Worm (Caenorhabditis elegans): Measurements from ENCODE around the gene ZK721.3.

ZK721.3 gene

DNA sequence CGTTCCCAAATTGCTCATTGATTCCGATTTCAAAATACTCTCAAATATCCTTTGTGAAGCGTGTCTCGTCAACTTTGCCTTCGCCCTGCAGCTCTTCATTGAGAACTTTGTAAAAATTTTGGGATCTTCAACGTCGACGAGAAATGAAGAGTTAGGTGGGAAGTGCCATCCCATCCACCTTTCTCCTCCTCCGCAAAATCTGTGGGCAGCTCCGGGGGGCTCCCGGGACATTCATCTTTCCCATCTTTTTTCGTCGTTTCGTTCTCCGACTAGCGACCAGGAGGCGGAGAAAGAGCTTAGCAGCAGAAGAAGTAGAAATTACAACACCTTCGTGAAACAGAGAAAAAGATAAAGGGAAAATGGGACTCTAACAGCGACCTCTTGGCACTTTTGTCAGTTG, 21.4 kb upstream of the ZK721.3 start:
- TF ChIP-seq nfya-1 (tag; optimal IDR thresholded peaks at IDR 0.05; ENCODE audit: insufficient read depth) (peak; percentile 19), nhr-23 (tag; optimal IDR thresholded peaks at IDR 0.05) (no peak)

DNA sequence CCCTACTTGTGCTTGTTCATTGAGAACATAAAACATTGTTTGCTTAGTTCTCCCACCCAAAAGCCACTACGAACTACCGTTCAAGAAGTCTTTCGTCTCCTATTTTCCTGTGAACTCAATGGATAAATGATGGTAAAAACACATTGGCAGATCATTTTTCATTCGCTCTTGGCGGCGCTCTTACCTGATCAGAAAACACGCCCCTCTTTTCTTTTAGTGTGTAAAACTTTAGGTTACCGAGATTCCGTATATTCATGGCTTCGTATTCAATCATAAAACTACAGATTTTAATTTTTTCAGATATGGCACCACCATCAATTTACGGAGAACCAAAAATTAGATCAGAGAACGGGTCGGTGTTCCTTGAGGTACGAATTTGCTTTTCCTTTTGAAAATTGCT, 20.7 kb upstream of the ZK721.3 start, which contains the start of gene zig-12:
Gene zig-12, plus strand, starts transcription at position 301 of the 400 bp plus-strand sequence.
- TF ChIP-seq unc-39 (tag; optimal IDR thresholded peaks at IDR 0.05), result no peak
- no peak for TF ChIP-seq fos-1 (tag; optimal IDR thresholded peaks at IDR 0.05)
- TF ChIP-seq elt-2 (tag; optimal IDR thresholded peaks at IDR 0.05), result no peak
- no peak for TF ChIP-seq aly-2 (tag; optimal IDR thresholded peaks at IDR 0.05)
- TF ChIP-seq ZK546.5 (tag; optimal IDR thresholded peaks at IDR 0.05), result no peak
- TF ChIP-seq nfya-1 (tag; optimal IDR thresholded peaks at IDR 0.05; ENCODE audit: insufficient read depth), result no peak

DNA sequence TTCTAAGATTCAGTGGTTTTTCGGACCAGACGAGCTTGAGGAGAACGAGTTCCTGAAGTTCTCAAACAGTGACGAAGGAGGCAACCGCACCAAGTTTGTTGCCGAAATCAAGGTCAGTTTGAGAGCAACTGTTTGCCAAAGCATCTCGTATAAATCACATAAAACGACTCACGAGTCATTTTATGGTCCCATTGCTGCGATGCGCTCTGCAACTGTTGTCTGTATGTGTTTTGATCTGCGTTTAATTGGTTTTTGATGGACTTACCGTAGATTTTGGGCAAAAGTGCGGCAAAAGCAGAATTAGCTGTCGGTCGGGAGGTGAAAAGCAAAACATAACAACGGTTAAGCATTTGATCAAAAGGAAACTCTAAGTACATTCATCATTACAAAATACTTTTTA, 20.3 kb upstream of the ZK721.3 start:
- TF ChIP-seq ZK546.5 (tag; optimal IDR thresholded peaks at IDR 0.05), result no peak
- TF ChIP-seq lsy-12 (tag; optimal IDR thresholded peaks at IDR 0.05), result no peak
- no peak for TF ChIP-seq R02D3.7 (tag; optimal IDR thresholded peaks at IDR 0.05)
- peak; percentile 98 for TF ChIP-seq egl-5 (tag; optimal IDR thresholded peaks at IDR 0.05)

ce11 chrX:8770316-8770715, 14.0 kb upstream of the ZK721.3 start:
- TF ChIP-seq ceh-9 (tag; optimal IDR thresholded peaks at IDR 0.05) (no peak), egl-5 (tag; optimal IDR thresholded peaks at IDR 0.05) (no peak), ama-1 (optimal IDR thresholded peaks at IDR 0.05) (no peak), skn-1 (tag; optimal IDR thresholded peaks at IDR 0.05) (no peak), pha-4 (tag; optimal IDR thresholded peaks at IDR 0.05) (no peak), sea-2 (GFP tag; optimal IDR thresholded peaks at IDR 0.05) (no peak), lin-39 (tag; optimal IDR thresholded peaks at IDR 0.05) (no peak), nhr-77 (tag; optimal IDR thresholded peaks at IDR 0.05) (no peak), daf-12 (tag; optimal IDR thresholded peaks at IDR 0.05) (no peak), nhr-67 (tag; optimal IDR thresholded peaks at IDR 0.05) (no peak), unc-62 (GFP tag; optimal IDR thresholded peaks at IDR 0.05) (no peak)

DNA sequence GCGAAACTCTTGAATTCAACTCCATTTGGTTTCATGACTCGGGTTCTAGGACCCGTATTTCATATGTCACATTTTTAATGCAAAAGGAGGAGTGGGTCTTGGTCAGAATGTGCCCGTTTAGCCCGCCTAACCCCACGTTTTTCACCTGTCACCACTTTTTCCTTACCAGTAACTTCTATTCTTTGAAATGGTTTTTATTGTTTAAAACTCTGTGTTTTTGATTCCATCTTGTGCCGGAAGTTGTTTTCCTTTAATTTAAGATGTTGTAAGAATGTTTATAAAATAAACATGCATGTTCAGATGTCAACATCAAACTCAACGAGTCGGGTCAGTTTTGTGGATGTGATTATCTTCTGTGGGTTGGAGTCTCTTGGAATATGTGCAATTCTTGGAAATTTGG, 5.8 kb upstream of the ZK721.3 start, which contains the start of gene ZK721.4:
Gene ZK721.4, plus strand, starts transcription at position 301 of the 400 bp plus-strand sequence.
- TF ChIP-seq unc-62 (GFP tag; optimal IDR thresholded peaks at IDR 0.05) (no peak), pha-4 (tag; optimal IDR thresholded peaks at IDR 0.05) (no peak), elt-1 (tag; optimal IDR thresholded peaks at IDR 0.05) (no peak), mml-1 (tag; optimal IDR thresholded peaks at IDR 0.05) (no peak), ZK546.5 (tag; optimal IDR thresholded peaks at IDR 0.05) (no peak), ceh-9 (tag; optimal IDR thresholded peaks at IDR 0.05) (no peak), ztf-4 (tag; optimal IDR thresholded peaks at IDR 0.05) (no peak), nhr-237 (tag; optimal IDR thresholded peaks at IDR 0.05) (no peak), ztf-11 (tag; optimal IDR thresholded peaks at IDR 0.05) (no peak), ceh-82 (tag; optimal IDR thresholded peaks at IDR 0.05) (no peak), R02D3.7 (tag; optimal IDR thresholded peaks at IDR 0.05) (no peak), lsy-12 (tag; optimal IDR thresholded peaks at IDR 0.05) (no peak), aly-2 (tag; optimal IDR thresholded peaks at IDR 0.05) (no peak), nhr-28 (tag; optimal IDR thresholded peaks at IDR 0.05) (no peak), daf-12 (tag; optimal IDR thresholded peaks at IDR 0.05) (no peak), nhr-76 (tag; optimal IDR thresholded peaks at IDR 0.05) (no peak)

DNA sequence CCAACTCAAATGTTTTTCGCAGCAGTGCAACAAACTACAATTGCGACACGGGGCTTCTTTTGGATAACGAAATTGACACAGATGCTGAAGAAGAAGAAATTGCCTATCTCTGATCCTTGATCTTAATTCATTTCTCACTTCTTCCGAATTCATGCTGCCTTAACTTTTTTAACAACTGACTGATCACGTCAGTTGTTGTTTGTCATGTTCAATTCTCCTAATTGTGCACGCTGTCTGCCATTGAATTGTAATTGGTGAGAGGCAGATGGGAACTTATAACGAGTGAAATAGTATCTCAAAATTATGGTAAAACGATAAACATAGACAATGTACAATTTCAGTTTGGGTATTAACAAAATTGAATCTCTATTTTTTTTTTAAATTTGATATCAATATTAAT, 2.4 kb downstream of the ZK721.3 start:
- no peak for TF ChIP-seq ztf-4 (tag; optimal IDR thresholded peaks at IDR 0.05)
- no peak for TF ChIP-seq jun-1 (tag; optimal IDR thresholded peaks at IDR 0.05)
- no peak for TF ChIP-seq ceh-28 (tag; optimal IDR thresholded peaks at IDR 0.05)
- TF ChIP-seq hmg-11 (tag; optimal IDR thresholded peaks at IDR 0.05), result no peak
- no peak for TF ChIP-seq R02D3.7 (tag; optimal IDR thresholded peaks at IDR 0.05)
- TF ChIP-seq lsy-12 (tag; optimal IDR thresholded peaks at IDR 0.05), result no peak
- no peak for TF ChIP-seq ceh-82 (tag; optimal IDR thresholded peaks at IDR 0.05)
- no peak for TF ChIP-seq nhr-76 (tag; optimal IDR thresholded peaks at IDR 0.05)
- TF ChIP-seq nhr-43 (tag; optimal IDR thresholded peaks at IDR 0.05; ENCODE audit: poor library complexity, severe bottlenecking), result no peak
- TF ChIP-seq pqm-1 (tag; optimal IDR thresholded peaks at IDR 0.05), result no peak
- TF ChIP-seq nfya-1 (tag; optimal IDR thresholded peaks at IDR 0.05; ENCODE audit: insufficient read depth), result peak; percentile 3
- TF ChIP-seq egl-5 (tag; optimal IDR thresholded peaks at IDR 0.05), result peak; percentile 13
- no peak for TF ChIP-seq ceh-9 (tag; optimal IDR thresholded peaks at IDR 0.05)
- TF ChIP-seq nhr-25 (tag; optimal IDR thresholded peaks at IDR 0.05), result no peak
- TF ChIP-seq eor-1 (tag; optimal IDR thresholded peaks at IDR 0.05), result no peak
- no peak for TF ChIP-seq nhr-12 (tag; optimal IDR thresholded peaks at IDR 0.05)
